Worm (Caenorhabditis elegans) whole organism, L3 larva: Measurements from ENCODE around the gene srz-12.

Experiments
- lin-39 ChIP-seq: fragments of 150-350 bp; optimal IDR thresholded peaks from 2 replicates; lab custom pipeline; 2018; ENCODE audit warnings: missing biosample characterization, missing genetic modification reagents, missing genetic modification characterization
- mdl-1 ChIP-seq: fragments of 150-350 bp; optimal IDR thresholded peaks from 2 replicates; lab custom pipeline; 2014; ENCODE audit warnings: missing biosample characterization, missing genetic modification characterization
- mml-1 ChIP-seq: fragments of 150-350 bp; sonication (generic microtip); optimal IDR thresholded peaks from 3 replicates; lab custom pipeline; 2014; ENCODE audit warnings: missing biosample characterization, missing genetic modification characterization

ce11 chrV:15831586-15831985 lies 30.9 kb downstream of the srz-12 start, which contains the start of gene srbc-56:
- TF ChIP-seq lin-39 (tag; lab: Kevin White, UChicago) (no peak), mml-1 (tag; lab: Kevin White, UChicago) (no peak), mdl-1 (tag; lab: Kevin White, UChicago) (no peak)
